Fruit fly (Drosophila melanogaster): ENCODE data around the gene Nuf2.

The Nuf2 gene

dm6 chr2L:7038404-7039341 is 27.0 kb downstream of the Nuf2 start (continued):
- TF ChIP-seq en (GFP tag; optimal IDR thresholded peaks at IDR 0.05) (no peak), abd-A (tag; optimal IDR thresholded peaks at IDR 0.05) (peak; percentile 71), grn (GFP tag; optimal IDR thresholded peaks at IDR 0.05) (no peak), run (tag; optimal IDR thresholded peaks at IDR 0.05) (no peak), jumu (GFP tag; optimal IDR thresholded peaks at IDR 0.05) (no peak), CG2678 (tag; optimal IDR thresholded peaks at IDR 0.05) (peak; percentile 16), CG32532 (GFP tag; IDR thresholded peaks at IDR 0.05) (0 out of 2 replicates have a peak, but pooled peaks have one; percentile 29), stc (GFP tag; IDR thresholded peaks at IDR 0.05) (no peak), CG4360 (GFP tag; IDR thresholded peaks at IDR 0.05) (peak; percentile 83), CG7372 (GFP tag; IDR thresholded peaks at IDR 0.05) (no peak), MBD-R2 (GFP tag; IDR thresholded peaks at IDR 0.05) (no peak), Deaf1 (tag; optimal IDR thresholded peaks at IDR 0.05) (no peak), CG2202 (tag; optimal IDR thresholded peaks at IDR 0.05) (no peak), CG6175 (GFP tag; IDR thresholded peaks at IDR 0.05) (peak; percentile 84; the same call in 2 of the 3 replicates), sr (GFP tag; IDR thresholded peaks at IDR 0.05) (peak; percentile 96), CG10321 (GFP tag; IDR thresholded peaks at IDR 0.05) (no peak), Hr78 (GFP tag; optimal IDR thresholded peaks at IDR 0.05) (peak in 1 of 2 experiments; percentile 90), CG13296 (GFP tag; optimal IDR thresholded peaks at IDR 0.05) (no peak), CG42726 (GFP tag; IDR thresholded peaks at IDR 0.05; ENCODE audit: partially characterized antibody) (0 out of 2 replicates have a peak, but pooled peaks have one; percentile 7), CG12659 (GFP tag; optimal IDR thresholded peaks at IDR 0.05) (no peak), sug (tag; optimal IDR thresholded peaks at IDR 0.05) (peak; percentile 42), CG17361 (GFP tag; IDR thresholded peaks at IDR 0.05) (no peak), CG34422 (GFP tag; IDR thresholded peaks at IDR 0.05) (peak; percentile 4; the same call in 1 of the 3 replicates), tx (GFP tag; optimal IDR thresholded peaks at IDR 0.05) (no peak), Scr (GFP tag; IDR thresholded peaks at IDR 0.05; ENCODE audit: partially characterized antibody) (no peak), CG17568 (GFP tag; optimal IDR thresholded peaks at IDR 0.05) (peak; percentile 31), CG15696 (tag; optimal IDR thresholded peaks at IDR 0.05) (no peak), mld (GFP tag; IDR thresholded peaks at IDR 0.05; ENCODE audit: partially characterized antibody) (no peak), CG2875 (GFP tag; optimal IDR thresholded peaks at IDR 0.05) (no peak), cg (GFP tag; optimal IDR thresholded peaks at IDR 0.05) (peak; percentile 94), CG6689 (GFP tag; IDR thresholded peaks at IDR 0.05) (no peak), onecut (GFP tag; IDR thresholded peaks at IDR 0.05) (peak; percentile 36), tll (GFP tag; optimal IDR thresholded peaks at IDR 0.05) (peak in 1 of 2 experiments; percentile 14), CG11695 (GFP tag; IDR thresholded peaks at IDR 0.05) (no peak), hbn (GFP tag; IDR thresholded peaks at IDR 0.05; ENCODE audit: partially characterized antibody) (no peak), sqz (GFP tag; optimal IDR thresholded peaks at IDR 0.05) (peak; percentile 41), schlank (tag; optimal IDR thresholded peaks at IDR 0.05) (no peak), sob (GFP tag; IDR thresholded peaks at IDR 0.05) (no peak), E2f2 (GFP tag; IDR thresholded peaks at IDR 0.05) (no peak), CG10543 (GFP tag; optimal IDR thresholded peaks at IDR 0.05) (peak; percentile 1), kay (GFP tag; optimal IDR thresholded peaks at IDR 0.05) (peak; percentile 27), chm (GFP tag; IDR thresholded peaks at IDR 0.05) (0 out of 2 replicates have a peak, but pooled peaks have one; percentile 38), kah (GFP tag; optimal IDR thresholded peaks at IDR 0.05) (peak; percentile 29), rib (GFP tag; IDR thresholded peaks at IDR 0.05) (0 out of 2 replicates have a peak, but pooled peaks have one; percentile 10), trh (GFP tag; optimal IDR thresholded peaks at IDR 0.05) (no peak)

All from whole organism, embryonic.